Fruit fly (Drosophila melanogaster): Measurements from ENCODE around the gene spoon.

Gene spoon

DNA sequence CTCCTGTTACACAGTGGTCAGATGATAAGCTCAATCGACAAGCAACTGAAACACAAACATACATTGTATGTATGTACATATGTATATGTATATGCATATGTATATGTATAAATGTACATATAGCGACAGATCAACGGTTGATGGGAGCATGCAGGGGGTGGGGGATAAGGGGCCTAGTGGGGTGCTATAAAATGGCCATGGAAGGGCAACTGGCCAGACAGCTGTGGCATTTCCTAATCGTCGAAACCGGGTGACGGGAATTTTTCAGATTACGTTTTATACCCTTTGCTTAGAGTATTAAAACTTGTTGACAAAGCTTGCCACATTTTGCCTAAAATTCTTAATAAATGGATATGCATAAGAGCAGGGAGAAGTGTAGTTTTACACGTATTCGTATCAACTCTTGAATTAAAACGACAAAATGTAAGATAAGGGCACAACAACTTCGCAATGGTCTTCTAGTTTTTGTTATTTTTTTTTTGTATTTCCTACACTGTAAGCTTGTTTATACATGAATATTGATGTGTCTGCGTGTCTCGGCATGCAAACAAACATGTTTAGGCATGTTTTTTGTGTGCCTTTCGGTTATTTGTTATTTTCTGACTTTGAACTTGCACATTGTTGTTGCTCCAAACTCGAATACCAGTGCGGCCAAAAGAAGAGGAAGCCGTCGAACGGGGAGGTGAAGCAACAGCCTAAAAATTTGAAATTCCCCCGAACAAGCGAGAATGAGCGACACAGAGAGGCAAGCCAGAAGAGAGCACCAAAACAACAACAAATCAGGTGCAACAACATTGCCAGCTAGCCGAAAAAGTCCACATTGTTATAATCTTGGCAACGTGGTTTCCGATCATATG is 1.4 kb downstream of the spoon start:
- TF ChIP-seq psq (optimal IDR thresholded peaks at IDR 0.05) (no peak), h (optimal IDR thresholded peaks at IDR 0.05) (no peak), insv (optimal IDR thresholded peaks at IDR 0.05) (no peak), Myc (optimal IDR thresholded peaks at IDR 0.05) (no peak), Sin3A (optimal IDR thresholded peaks at IDR 0.05) (no peak), ttk (optimal IDR thresholded peaks at IDR 0.05) (no peak)

- TF ChIP-seq Sin3A (optimal IDR thresholded peaks at IDR 0.05), result no peak
- no peak for TF ChIP-seq psq (optimal IDR thresholded peaks at IDR 0.05)
- no peak for TF ChIP-seq h (optimal IDR thresholded peaks at IDR 0.05)
- TF ChIP-seq Myc (optimal IDR thresholded peaks at IDR 0.05), result no peak
- no peak for TF ChIP-seq ttk (optimal IDR thresholded peaks at IDR 0.05)
- TF ChIP-seq insv (optimal IDR thresholded peaks at IDR 0.05), result no peak
Measured at dm6 chrX:5418555-5419044, 2.1 kb downstream of the spoon start.

DNA sequence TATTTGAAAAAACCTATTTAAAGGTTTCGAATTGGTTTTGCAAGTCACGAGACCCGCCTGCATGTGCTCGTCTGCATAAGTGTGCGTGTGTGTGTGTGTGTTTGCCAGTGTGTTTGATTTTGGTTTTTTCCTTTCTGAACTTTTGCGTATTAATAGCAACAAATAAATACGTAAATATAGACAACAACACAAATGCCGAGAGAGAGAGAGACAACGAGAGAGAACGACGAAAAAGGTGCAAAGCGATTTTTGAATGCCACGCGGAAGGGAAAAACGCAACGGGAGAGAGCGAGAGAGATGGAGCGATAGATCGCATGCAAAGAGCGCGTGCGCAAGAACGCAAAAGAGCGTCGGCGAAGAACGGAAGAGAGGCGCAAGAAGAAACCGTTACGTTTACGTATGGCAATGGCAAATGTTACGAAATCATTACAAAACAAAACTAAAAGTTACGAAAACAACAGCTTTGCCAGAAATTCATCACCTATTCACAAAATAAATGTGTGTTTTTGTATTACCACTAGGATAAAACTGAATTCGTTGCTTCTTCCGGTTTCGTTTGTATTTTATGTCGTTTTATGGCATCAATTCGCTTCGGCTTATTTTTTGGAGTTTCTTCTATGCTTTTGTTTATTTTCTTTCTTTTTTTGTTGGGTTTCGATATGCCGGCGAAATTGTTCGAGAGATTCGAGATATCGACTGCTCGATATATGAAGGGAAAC is 2.7 kb downstream of the spoon start:
- no peak for TF ChIP-seq Myc (optimal IDR thresholded peaks at IDR 0.05)
- no peak for TF ChIP-seq insv (optimal IDR thresholded peaks at IDR 0.05)
- TF ChIP-seq psq (optimal IDR thresholded peaks at IDR 0.05), result no peak
- no peak for TF ChIP-seq Sin3A (optimal IDR thresholded peaks at IDR 0.05)

dm6 chrX:5410749-5411148 is 9.9 kb downstream of the spoon start, which contains the start of gene NAAT1:
Gene NAAT1, minus strand, starts transcription at chrX:5410849.
- TF ChIP-seq Myc (optimal IDR thresholded peaks at IDR 0.05), result no peak
- TF ChIP-seq Sin3A (optimal IDR thresholded peaks at IDR 0.05), result no peak
- TF ChIP-seq insv (optimal IDR thresholded peaks at IDR 0.05), result no peak
- TF ChIP-seq h (optimal IDR thresholded peaks at IDR 0.05), result no peak
- TF ChIP-seq psq (optimal IDR thresholded peaks at IDR 0.05), result no peak
- TF ChIP-seq ttk (optimal IDR thresholded peaks at IDR 0.05), result no peak

DNA sequence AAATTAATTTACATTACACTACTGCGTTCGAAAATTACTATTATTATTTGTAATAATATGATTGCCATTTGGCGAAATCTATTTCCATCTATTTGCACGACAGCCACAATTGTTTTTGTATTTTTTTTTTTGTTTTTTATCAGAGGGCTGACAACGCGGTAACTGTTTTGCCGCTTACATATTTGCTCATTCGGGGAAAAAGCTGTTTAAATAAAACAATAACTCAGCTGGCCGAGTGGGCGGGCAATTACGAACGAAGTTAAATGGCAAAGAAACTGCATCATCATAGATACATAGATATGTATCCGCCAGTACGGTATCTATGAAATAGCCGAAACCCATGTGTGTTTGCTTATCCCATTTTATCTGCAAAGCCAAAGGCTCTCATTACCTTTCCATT is 11.8 kb downstream of the spoon start:
- TF ChIP-seq Myc (optimal IDR thresholded peaks at IDR 0.05), result no peak
- no peak for TF ChIP-seq insv (optimal IDR thresholded peaks at IDR 0.05)
- TF ChIP-seq h (optimal IDR thresholded peaks at IDR 0.05), result no peak
- TF ChIP-seq ttk (optimal IDR thresholded peaks at IDR 0.05), result no peak
- TF ChIP-seq Sin3A (optimal IDR thresholded peaks at IDR 0.05), result no peak
- no peak for TF ChIP-seq psq (optimal IDR thresholded peaks at IDR 0.05)

DNA sequence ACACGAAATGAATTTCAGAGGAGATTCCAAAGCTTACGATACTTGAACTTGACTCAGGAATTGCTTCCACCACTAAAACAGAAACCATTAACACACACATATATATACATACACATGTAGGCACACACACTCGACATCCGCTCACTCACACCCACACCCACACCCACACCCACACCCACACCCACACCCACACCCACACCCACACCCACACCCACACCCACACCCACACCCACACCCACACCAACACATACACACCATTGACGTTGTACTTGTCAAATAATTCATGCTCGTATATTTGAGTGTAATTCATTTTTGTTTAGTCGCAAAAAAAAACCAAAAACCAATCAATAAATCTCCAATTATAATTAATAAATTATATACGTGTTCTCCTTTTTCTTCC is 38.1 kb downstream of the spoon start:
- no peak for TF ChIP-seq ttk (optimal IDR thresholded peaks at IDR 0.05)
- no peak for TF ChIP-seq h (optimal IDR thresholded peaks at IDR 0.05)
- TF ChIP-seq Myc (optimal IDR thresholded peaks at IDR 0.05), result no peak
- no peak for TF ChIP-seq Sin3A (optimal IDR thresholded peaks at IDR 0.05)
- TF ChIP-seq insv (optimal IDR thresholded peaks at IDR 0.05), result no peak
- TF ChIP-seq psq (optimal IDR thresholded peaks at IDR 0.05), result no peak

DNA sequence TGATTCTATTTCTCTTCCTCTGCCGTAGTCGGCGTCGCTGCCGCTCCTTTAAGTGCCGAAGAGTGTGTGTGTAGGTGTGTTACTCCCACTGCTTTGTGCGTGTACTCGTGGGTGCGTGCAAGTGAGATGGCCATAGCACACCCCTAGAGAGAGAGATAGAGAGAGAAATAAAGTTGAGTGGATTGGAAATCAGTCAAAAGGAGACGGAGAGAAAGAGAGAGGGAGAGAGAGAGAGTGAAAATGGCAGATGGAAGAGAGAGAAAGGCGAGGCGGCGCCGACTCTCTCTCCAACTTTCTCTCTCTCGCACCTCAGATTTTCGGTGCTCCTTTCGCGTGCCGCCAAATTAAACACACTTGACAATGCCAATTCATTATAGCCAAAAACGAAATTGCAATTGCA is 56.6 kb downstream of the spoon start:
- TF ChIP-seq Sin3A (optimal IDR thresholded peaks at IDR 0.05) (no peak), psq (optimal IDR thresholded peaks at IDR 0.05) (no peak), ttk (optimal IDR thresholded peaks at IDR 0.05) (no peak), Myc (optimal IDR thresholded peaks at IDR 0.05) (no peak), h (optimal IDR thresholded peaks at IDR 0.05) (no peak), insv (optimal IDR thresholded peaks at IDR 0.05) (no peak)

DNA sequence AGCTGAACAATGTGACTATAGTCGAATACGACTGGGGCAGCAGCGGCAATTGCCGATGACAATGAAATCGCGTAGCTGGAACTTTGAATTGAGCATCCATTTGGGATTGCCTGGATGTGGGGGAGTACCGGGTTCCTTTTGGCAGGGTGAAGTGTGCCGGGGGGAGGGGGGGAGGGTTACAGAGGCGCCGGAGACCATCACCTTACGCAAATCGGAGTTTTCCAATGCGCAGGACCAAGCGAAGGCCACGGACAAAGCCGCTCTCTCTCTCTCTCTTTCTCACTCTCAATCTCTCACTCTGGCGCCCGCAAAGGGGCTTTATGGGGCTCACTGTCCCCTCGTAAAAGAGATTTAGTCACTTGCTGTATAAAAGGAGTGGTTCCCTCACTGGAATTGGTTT is 57.6 kb downstream of the spoon start:
- TF ChIP-seq psq (optimal IDR thresholded peaks at IDR 0.05) (no peak), insv (optimal IDR thresholded peaks at IDR 0.05) (no peak), Myc (optimal IDR thresholded peaks at IDR 0.05) (no peak), ttk (optimal IDR thresholded peaks at IDR 0.05) (no peak), Sin3A (optimal IDR thresholded peaks at IDR 0.05) (no peak), h (optimal IDR thresholded peaks at IDR 0.05) (no peak)

All from Kc167 (cell line).